Fruit fly (Drosophila melanogaster) whole organism, adult: Measurements from ENCODE around the gene CG31793.

Experiments used
- CG1620 ChIP-seq: fragments of 200-800 bp; sonication (Bioruptor generic); optimal IDR thresholded peaks from 2 replicates; lab custom pipeline; 2016; ENCODE audit warnings: missing biosample characterization, missing genetic modification characterization
- CG5204 ChIP-seq: fragments of 200-800 bp; sonication (Bioruptor generic); optimal IDR thresholded peaks from 2 replicates; lab custom pipeline; 2016; ENCODE audit warnings: missing biosample characterization, missing genetic modification characterization
- CG7045 ChIP-seq: fragments of 200-800 bp; sonication (Bioruptor generic); optimal IDR thresholded peaks from 2 replicates; lab custom pipeline; 2017; ENCODE audit warnings: missing biosample characterization, mild to moderate bottlenecking, missing genetic modification characterization
- CG7101 ChIP-seq: fragments of 200-800 bp; sonication (Bioruptor generic); optimal IDR thresholded peaks from 2 replicates; lab custom pipeline; 2018; ENCODE audit warnings: missing biosample characterization, mild to moderate bottlenecking, missing genetic modification characterization, moderate library complexity
- Crg-1 ChIP-seq: fragments of 200-800 bp; sonication (Bioruptor generic); optimal IDR thresholded peaks from 2 replicates; lab custom pipeline; 2016; ENCODE audit warnings: missing biosample characterization, missing genetic modification characterization
- Mnt ChIP-seq: fragments of 200-800 bp; sonication (Bioruptor generic); optimal IDR thresholded peaks from 2 replicates; lab custom pipeline; 2016; ENCODE audit warnings: missing biosample characterization, mild to moderate bottlenecking, missing genetic modification characterization
- cnc ChIP-seq, 2 experiments: fragments of >200 bp; optimal IDR thresholded peaks; 2 replicates each; lab custom pipeline; 2017
- kay ChIP-seq: fragments of 200-800 bp; sonication (Bioruptor generic); peaks from one replicate; lab custom pipeline; 2016; ENCODE audit warnings: missing biosample characterization, missing genetic modification characterization, borderline replicate concordance
- pad ChIP-seq: fragments of 200-800 bp; sonication (Bioruptor generic); optimal IDR thresholded peaks from 3 replicates; lab custom pipeline; 2017; ENCODE audit warnings: missing biosample characterization, missing genetic modification characterization, mild to moderate bottlenecking, moderate library complexity, missing genetic modification reagents

dm6 chr2L:19057799-19058198 is 54.6 kb downstream of the CG31793 start:
- TF ChIP-seq kay (GFP tag; lab: Kevin White, UChicago) (no peak), CG7101 (tag; lab: Kevin White, UChicago) (no peak), pad (GFP tag; lab: Kevin White, UChicago) (no peak), Crg-1 (GFP tag; lab: Kevin White, UChicago) (no peak), CG1620 (GFP tag; lab: Kevin White, UChicago) (no peak), CG5204 (GFP tag; lab: Kevin White, UChicago) (no peak), cnc (optimal IDR thresholded peaks at IDR 0.05; lab: Kevin White, UChicago) (no peak), Mnt (GFP tag; lab: Kevin White, UChicago) (no peak), CG7045 (GFP tag; lab: Kevin White, UChicago) (no peak)
